Worm (Caenorhabditis elegans): Measurements from ENCODE around the gene Y54G2A.44.
"Not testable (repeated sequence)": the region's sequence is repeated elsewhere in the genome, so short reads cannot be mapped to it uniquely, and the experiment has no call there.

Gene Y54G2A.44

ce11 chrIV:2801558-2801957, at the start of gene Y54G2A.44:
TSS of gene Y54G2A.44 (plus strand) at chrIV:2801858.
- TF ChIP-seq ceh-9 (tag; optimal IDR thresholded peaks at IDR 0.05); unc-39 (tag; optimal IDR thresholded peaks at IDR 0.05); fkh-10 (GFP tag; optimal IDR thresholded peaks at IDR 0.05): not testable (repeated sequence)

ce11 chrIV:2753541-2753940, 48.1 kb upstream of the Y54G2A.44 start:
- TF ChIP-seq fos-1 (tag; optimal IDR thresholded peaks at IDR 0.05) (no peak), nhr-11 (tag; optimal IDR thresholded peaks at IDR 0.05) (no peak), ceh-16 (tag; optimal IDR thresholded peaks at IDR 0.05) (no peak), nhr-23 (tag; optimal IDR thresholded peaks at IDR 0.05) (no peak), pqm-1 (tag; optimal IDR thresholded peaks at IDR 0.05) (no peak), eor-1 (tag; optimal IDR thresholded peaks at IDR 0.05) (no peak), daf-12 (tag; optimal IDR thresholded peaks at IDR 0.05) (no peak), fkh-10 (GFP tag; optimal IDR thresholded peaks at IDR 0.05) (no peak), egl-27 (tag; optimal IDR thresholded peaks at IDR 0.05) (no peak), ama-1 (optimal IDR thresholded peaks at IDR 0.05) (no peak)

ce11 chrIV:2758079-2758478, 43.6 kb upstream of the Y54G2A.44 start:
- no peak for TF ChIP-seq snpc-4 (tag; optimal IDR thresholded peaks at IDR 0.05)

- TF ChIP-seq daf-12 (tag; optimal IDR thresholded peaks at IDR 0.05) (no peak), ceh-16 (tag; optimal IDR thresholded peaks at IDR 0.05) (no peak), ceh-9 (tag; optimal IDR thresholded peaks at IDR 0.05) (no peak), snpc-4 (tag; optimal IDR thresholded peaks at IDR 0.05) (no peak), nfya-1 (tag; optimal IDR thresholded peaks at IDR 0.05; ENCODE audit: insufficient read depth) (no peak), ceh-82 (tag; optimal IDR thresholded peaks at IDR 0.05) (no peak), egl-5 (tag; optimal IDR thresholded peaks at IDR 0.05) (no peak), zag-1 (tag; optimal IDR thresholded peaks at IDR 0.05) (no peak)
Observed at ce11 chrIV:2759163-2759562, 42.5 kb upstream of the Y54G2A.44 start, which contains the start of gene Y54G2A.38. TSS of gene Y54G2A.38 (plus strand) at chrIV:2759463.

ce11 chrIV:2761477-2761876, 40.2 kb upstream of the Y54G2A.44 start:
- TF ChIP-seq ztf-4 (tag; optimal IDR thresholded peaks at IDR 0.05) = no peak
- no peak for TF ChIP-seq nhr-76 (tag; optimal IDR thresholded peaks at IDR 0.05)
- TF ChIP-seq elt-1 (tag; optimal IDR thresholded peaks at IDR 0.05) = no peak
- no peak for TF ChIP-seq mml-1 (tag; optimal IDR thresholded peaks at IDR 0.05)
- TF ChIP-seq hmg-11 (tag; optimal IDR thresholded peaks at IDR 0.05) = no peak
- no peak for TF ChIP-seq aly-2 (tag; optimal IDR thresholded peaks at IDR 0.05)
- TF ChIP-seq jun-1 (tag; optimal IDR thresholded peaks at IDR 0.05) = no peak
- TF ChIP-seq fkh-10 (GFP tag; optimal IDR thresholded peaks at IDR 0.05) = no peak
- no peak for TF ChIP-seq daf-12 (tag; optimal IDR thresholded peaks at IDR 0.05)
- TF ChIP-seq sea-2 (GFP tag; optimal IDR thresholded peaks at IDR 0.05) = no peak
- TF ChIP-seq R02D3.7 (tag; optimal IDR thresholded peaks at IDR 0.05) = no peak
- no peak for TF ChIP-seq nhr-25 (tag; optimal IDR thresholded peaks at IDR 0.05)
- no peak for TF ChIP-seq lsy-12 (tag; optimal IDR thresholded peaks at IDR 0.05)
- no peak for TF ChIP-seq ZK546.5 (tag; optimal IDR thresholded peaks at IDR 0.05)
- TF ChIP-seq pha-4 (tag; optimal IDR thresholded peaks at IDR 0.05) = no peak
- no peak for TF ChIP-seq zag-1 (tag; optimal IDR thresholded peaks at IDR 0.05)
- no peak for TF ChIP-seq ztf-11 (tag; optimal IDR thresholded peaks at IDR 0.05)
- no peak for TF ChIP-seq ama-1 (optimal IDR thresholded peaks at IDR 0.05)

- no peak for TF ChIP-seq elt-3 (tag; optimal IDR thresholded peaks at IDR 0.05)
- no peak for TF ChIP-seq nhr-12 (tag; optimal IDR thresholded peaks at IDR 0.05)
- no peak for TF ChIP-seq nhr-43 (tag; optimal IDR thresholded peaks at IDR 0.05; ENCODE audit: poor library complexity, severe bottlenecking)
- TF ChIP-seq tbx-2 (tag; optimal IDR thresholded peaks at IDR 0.05) = no peak
- TF ChIP-seq aly-2 (tag; optimal IDR thresholded peaks at IDR 0.05) = no peak
- TF ChIP-seq ztf-4 (tag; optimal IDR thresholded peaks at IDR 0.05) = no peak
- no peak for TF ChIP-seq eor-1 (tag; optimal IDR thresholded peaks at IDR 0.05)
- no peak for TF ChIP-seq nhr-76 (tag; optimal IDR thresholded peaks at IDR 0.05)
- TF ChIP-seq daf-12 (tag; optimal IDR thresholded peaks at IDR 0.05) = no peak
- no peak for TF ChIP-seq lin-39 (tag; optimal IDR thresholded peaks at IDR 0.05)
- no peak for TF ChIP-seq nhr-237 (tag; optimal IDR thresholded peaks at IDR 0.05)
- no peak for TF ChIP-seq nhr-23 (tag; optimal IDR thresholded peaks at IDR 0.05)
Observed at ce11 chrIV:2762380-2762779, 39.3 kb upstream of the Y54G2A.44 start, which contains the start of gene Y54G2A.77. TSS of gene Y54G2A.77 (plus strand) at chrIV:2762680.

Measured in whole organism, L3 larva.